Fruit fly (Drosophila melanogaster): ENCODE measurements around the gene Mnr.
A peak's percentile ranks its signal among the peaks of the same experiment; 100 is the strongest.

Mnr gene

DNA sequence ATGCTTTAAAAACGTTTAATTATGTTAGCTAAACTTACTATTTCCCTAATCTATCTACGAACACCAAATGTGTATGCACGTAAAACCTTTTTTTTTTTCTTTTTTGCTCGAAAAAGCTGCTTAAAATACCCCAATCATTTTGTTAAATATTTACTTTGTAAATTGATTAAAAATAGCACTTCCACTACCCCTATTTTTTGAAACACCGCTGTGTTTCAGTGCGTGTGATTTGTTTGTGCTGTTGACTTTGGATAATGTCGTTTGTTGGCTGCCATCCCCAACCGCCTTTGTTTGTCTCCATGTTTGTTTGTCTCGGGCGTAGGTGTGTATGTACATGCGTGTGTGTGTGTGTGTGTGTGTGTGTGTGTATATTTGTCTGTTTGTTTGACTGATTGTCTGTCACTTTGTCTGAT, 39.2 kb downstream of the Mnr start:
- TF ChIP-seq CG18599 (GFP tag; optimal IDR thresholded peaks at IDR 0.05) (peak; percentile 42), CG31224 (GFP tag; IDR thresholded peaks at IDR 0.05) (no peak), Gsc (GFP tag; IDR thresholded peaks at IDR 0.05) (no peak), CG2199 (GFP tag; IDR thresholded peaks at IDR 0.05) (no peak), Med (GFP tag) (peak; percentile 92), Vsx1 (GFP tag; optimal IDR thresholded peaks at IDR 0.05) (peak; percentile 64), CG18262 (tag; optimal IDR thresholded peaks at IDR 0.05) (peak; percentile 52), CG4328 (GFP tag; optimal IDR thresholded peaks at IDR 0.05) (no peak), tap (tag; optimal IDR thresholded peaks at IDR 0.05) (peak; percentile 17), oc (tag; optimal IDR thresholded peaks at IDR 0.05) (no peak), hth (optimal IDR thresholded peaks at IDR 0.05) (no peak), p53 (GFP tag; optimal IDR thresholded peaks at IDR 0.05) (no peak), CG12769 (tag; optimal IDR thresholded peaks at IDR 0.05) (peak; percentile 28), fd64A (GFP tag; optimal IDR thresholded peaks at IDR 0.05) (peak; percentile 62), D19B (GFP tag; optimal IDR thresholded peaks at IDR 0.05) (no peak), CG3163 (GFP tag; optimal IDR thresholded peaks at IDR 0.05) (peak; percentile 13), CG12942 (GFP tag; optimal IDR thresholded peaks at IDR 0.05) (peak; percentile 50), Awh (GFP tag; IDR thresholded peaks at IDR 0.05) (peak; percentile 49; the same call in 1 of the 2 replicates), pum (GFP tag; optimal IDR thresholded peaks at IDR 0.05) (no peak), Dbx (GFP tag; IDR thresholded peaks at IDR 0.05) (no peak), CG9609 (GFP tag; optimal IDR thresholded peaks at IDR 0.05) (peak; percentile 35), CG8924 (tag; optimal IDR thresholded peaks at IDR 0.05) (peak; percentile 8), aop (GFP tag; IDR thresholded peaks at IDR 0.05) (no peak), Hr78 (GFP tag; optimal IDR thresholded peaks at IDR 0.05) (no peak), Neu2 (GFP tag; optimal IDR thresholded peaks at IDR 0.05; ENCODE audit: borderline replicate concordance) (no peak), repo (GFP tag; optimal IDR thresholded peaks at IDR 0.05) (no peak), CG2875 (GFP tag; optimal IDR thresholded peaks at IDR 0.05) (peak; percentile 76), CG8359 (GFP tag; optimal IDR thresholded peaks at IDR 0.05; ENCODE audit: borderline replicate concordance) (no peak), abd-A (tag; optimal IDR thresholded peaks at IDR 0.05) (no peak), CG13775 (GFP tag; optimal IDR thresholded peaks at IDR 0.05) (peak; percentile 14), cato (GFP tag; optimal IDR thresholded peaks at IDR 0.05; ENCODE audit: borderline replicate concordance) (no peak), CG17568 (GFP tag; optimal IDR thresholded peaks at IDR 0.05) (peak; percentile 57), grn (GFP tag; optimal IDR thresholded peaks at IDR 0.05) (peak; percentile 39), CG32767 (GFP tag; IDR thresholded peaks at IDR 0.05) (no peak), CG10209 (GFP tag; optimal IDR thresholded peaks at IDR 0.05) (peak; percentile 58), CG15696 (tag; optimal IDR thresholded peaks at IDR 0.05) (peak; percentile 54), CG14965 (GFP tag; optimal IDR thresholded peaks at IDR 0.05; ENCODE audit: borderline replicate concordance) (no peak), Max (GFP tag; optimal IDR thresholded peaks at IDR 0.05) (no peak), Nf-YB (GFP tag; optimal IDR thresholded peaks at IDR 0.05) (peak; percentile 9), CG6175 (GFP tag; IDR thresholded peaks at IDR 0.05) (no peak), CG9437 (GFP tag; optimal IDR thresholded peaks at IDR 0.05) (peak; percentile 35), ara (GFP tag; IDR thresholded peaks at IDR 0.05) (peak; percentile 56; the same call in 1 of the 2 replicates), maf-S (GFP tag; optimal IDR thresholded peaks at IDR 0.05) (peak; percentile 7), CG7745 (tag; optimal IDR thresholded peaks at IDR 0.05) (no peak), HLH4C (GFP tag; IDR thresholded peaks at IDR 0.05; ENCODE audit: partially characterized antibody) (no peak), CG10274 (GFP tag; optimal IDR thresholded peaks at IDR 0.05) (no peak), Dll (GFP tag; IDR thresholded peaks at IDR 0.05; ENCODE audit: partially characterized antibody) (no peak), Hmx (GFP tag; optimal IDR thresholded peaks at IDR 0.05) (no peak), HLH54F (GFP tag; optimal IDR thresholded peaks at IDR 0.05) (no peak), Side (GFP tag; optimal IDR thresholded peaks at IDR 0.05) (no peak), CG12104 (GFP tag; optimal IDR thresholded peaks at IDR 0.05) (peak; percentile 23)

Data from whole organism, embryonic.